Fruit fly (Drosophila melanogaster): ENCODE results near the gene CG5001.

DNA sequence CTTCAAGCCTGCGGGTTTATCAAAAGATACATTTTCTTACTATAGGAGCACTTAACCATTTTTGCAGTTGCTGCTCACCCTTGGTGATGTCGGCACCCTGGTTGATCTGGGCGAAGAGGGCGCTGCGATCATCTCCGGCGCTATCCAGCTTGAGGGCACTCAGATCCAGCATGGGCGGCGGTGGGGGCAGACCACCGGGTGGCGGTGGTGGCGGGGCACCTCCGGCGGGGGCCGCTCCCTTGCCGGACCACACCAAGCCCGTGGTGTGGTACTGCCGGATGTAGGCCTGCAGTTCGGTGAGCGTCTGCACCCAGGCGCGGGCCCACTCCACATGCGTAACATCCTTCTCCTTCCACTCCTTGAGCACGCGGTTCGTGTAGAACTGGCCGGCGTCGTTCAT, 32.9 kb upstream of the CG5001 start:
- TF ChIP-seq ovo (GFP tag; optimal IDR thresholded peaks at IDR 0.05) = no peak
- no peak for TF ChIP-seq CG33017 (tag; optimal IDR thresholded peaks at IDR 0.05)
- TF ChIP-seq CG7101 (tag; optimal IDR thresholded peaks at IDR 0.05) = no peak
- TF ChIP-seq CG7045 (GFP tag; optimal IDR thresholded peaks at IDR 0.05) = no peak
- TF ChIP-seq CG14711 (tag; optimal IDR thresholded peaks at IDR 0.05) = no peak
- TF ChIP-seq cic (GFP tag; optimal IDR thresholded peaks at IDR 0.05) = no peak
- no peak for TF ChIP-seq bab1 (GFP tag; optimal IDR thresholded peaks at IDR 0.05)
- TF ChIP-seq cnc (optimal IDR thresholded peaks at IDR 0.05) = no peak
- TF ChIP-seq Crg-1 (GFP tag; optimal IDR thresholded peaks at IDR 0.05) = no peak
- TF ChIP-seq toe (GFP tag; optimal IDR thresholded peaks at IDR 0.05) = no peak
- no peak for TF ChIP-seq Mnt (GFP tag; optimal IDR thresholded peaks at IDR 0.05)
- TF ChIP-seq Clk (GFP tag; optimal IDR thresholded peaks at IDR 0.05) = no peak

All from whole organism, adult.